Fruit fly (Drosophila melanogaster) whole organism, embryonic: ENCODE measurements around the gene gish.

Experiments used
- BEAF-32 ChIP-seq: fragments of 200-800 bp; sonication (Bioruptor generic); optimal IDR thresholded peaks from 3 replicates; lab custom pipeline; 2017; ENCODE audit warnings: missing biosample characterization, missing genetic modification characterization, mild to moderate bottlenecking, moderate library complexity, missing genetic modification reagents
- CG10565 ChIP-seq: fragments of 200-800 bp; sonication (Bioruptor generic); optimal IDR thresholded peaks from 3 replicates; lab custom pipeline; 2016; ENCODE audit warnings: missing biosample characterization, mild to moderate bottlenecking, missing genetic modification characterization
- CG11085 ChIP-seq: fragments of 200-800 bp; sonication (Bioruptor generic); IDR thresholded peaks from 2 replicates; pipeline ENCODE4 v1.3.6; 2022; ENCODE audit warnings: missing biosample characterization, missing genetic modification characterization
- CG11504 ChIP-seq: fragments of 200-800 bp; sonication (Bioruptor generic); optimal IDR thresholded peaks from 3 replicates; lab custom pipeline; 2019; ENCODE audit warnings: missing biosample characterization, mild to moderate bottlenecking, missing genetic modification characterization, moderate library complexity
- CG12104 ChIP-seq: fragments of 200-800 bp; sonication (Bioruptor generic); optimal IDR thresholded peaks from 3 replicates; lab custom pipeline; 2016; ENCODE audit warnings: missing biosample characterization, missing genetic modification characterization
- CG12391 ChIP-seq: fragments of 200-800 bp; sonication (Bioruptor generic); optimal IDR thresholded peaks from 3 replicates; lab custom pipeline; 2018; ENCODE audit warnings: missing biosample characterization, mild to moderate bottlenecking, missing genetic modification characterization, moderate library complexity
- CG12744 ChIP-seq: fragments of 200-800 bp; sonication (Bioruptor generic); optimal IDR thresholded peaks from 2 replicates; lab custom pipeline; 2016; ENCODE audit warnings: missing biosample characterization, missing genetic modification characterization
- CG15514 ChIP-seq: fragments of 200-800 bp; sonication (Bioruptor generic); optimal IDR thresholded peaks from 3 replicates; lab custom pipeline; 2017; ENCODE audit warnings: missing biosample characterization, missing genetic modification characterization, mild to moderate bottlenecking, moderate library complexity, missing genetic modification reagents
- CG16779 ChIP-seq: fragments of 200-800 bp; sonication (Bioruptor generic); IDR thresholded peaks from 2 replicates; pipeline ENCODE4 v1.3.6; 2022; ENCODE audit warnings: missing biosample characterization, missing genetic modification characterization
- CG3995 ChIP-seq: fragments of 200-800 bp; sonication (Bioruptor generic); optimal IDR thresholded peaks from 3 replicates; lab custom pipeline; 2016; ENCODE audit warnings: missing biosample characterization, missing genetic modification characterization
- CG5953 ChIP-seq: fragments of 200-800 bp; sonication (Bioruptor generic); IDR thresholded peaks from 2 replicates; pipeline ENCODE4 v1.3.6; 2022; ENCODE audit warnings: missing biosample characterization, missing genetic modification characterization
- CG6254 ChIP-seq: fragments of 200-800 bp; sonication (Bioruptor generic); optimal IDR thresholded peaks from 3 replicates; lab custom pipeline; 2017; ENCODE audit warnings: mild to moderate bottlenecking, missing biosample characterization, missing genetic modification reagents, missing genetic modification characterization
- CG6854 ChIP-seq: fragments of 200-800 bp; sonication (Bioruptor generic); optimal IDR thresholded peaks from 3 replicates; lab custom pipeline; 2017; ENCODE audit warnings: missing biosample characterization, mild to moderate bottlenecking, missing genetic modification characterization
- CG7928 ChIP-seq: fragments of 200-800 bp; sonication (Bioruptor generic); optimal IDR thresholded peaks from 2 replicates; lab custom pipeline; 2017; ENCODE audit warnings: missing biosample characterization, mild to moderate bottlenecking, missing genetic modification characterization
- CG7963 ChIP-seq: fragments of 200-800 bp; sonication (Bioruptor generic); IDR thresholded peaks from 3 replicates; pipeline ENCODE4 v1.3.6; 2022; ENCODE audit warnings: missing biosample characterization, missing genetic modification characterization; ENCODE audit not compliant: partially characterized antibody
- CG8290 ChIP-seq, 3 experiments: fragments of 200-800 bp; sonication (Bioruptor generic); optimal IDR thresholded peaks; 2 replicates each; lab custom pipeline; 2016 to 2019; ENCODE audit warnings: missing biosample characterization in 3 of 3, missing genetic modification characterization in 3 of 3, mild to moderate bottlenecking in 2 of 3, moderate library complexity in 1 of 3
- CG9932 ChIP-seq: fragments of 200-800 bp; sonication (Bioruptor generic); IDR thresholded peaks from 2 replicates; pipeline ENCODE4 v1.3.6; 2022; ENCODE audit warnings: missing biosample characterization, missing genetic modification characterization
- D ChIP-seq, 2 experiments: fragments of 200-800 bp in 1 of 2; fragments of >200 bp in 1 of 2; sonication (Bioruptor generic) in 1 of 2; optimal IDR thresholded peaks; 2 replicates in 1 of 2; 3 replicates in 1 of 2; lab custom pipeline; 2017; ENCODE audit warnings: mild to moderate bottlenecking in 1 of 2, missing biosample characterization in 1 of 2, missing genetic modification characterization in 1 of 2, missing genetic modification reagents in 1 of 2
- Dbx ChIP-seq: fragments of 200-800 bp; sonication (Bioruptor generic); IDR thresholded peaks from 3 replicates; pipeline ENCODE4 v1.3.6; 2022; ENCODE audit warnings: missing biosample characterization, missing genetic modification characterization
- Dll ChIP-seq: fragments of 200-800 bp; sonication (Bioruptor generic); IDR thresholded peaks from 4 replicates; pipeline ENCODE4 v1.3.6; 2022; ENCODE audit warnings: missing biosample characterization, missing genetic modification characterization; ENCODE audit not compliant: partially characterized antibody
- Fer2 ChIP-seq: fragments of 200-800 bp; sonication (Bioruptor generic); optimal IDR thresholded peaks from 2 replicates; lab custom pipeline; 2018; ENCODE audit warnings: missing biosample characterization, mild to moderate bottlenecking, missing genetic modification characterization, moderate library complexity
- Jarid2 ChIP-seq: fragments of 200-800 bp; sonication (Bioruptor generic); optimal IDR thresholded peaks from 3 replicates; lab custom pipeline; 2017; ENCODE audit warnings: mild to moderate bottlenecking, missing biosample characterization, missing genetic modification reagents, missing genetic modification characterization
- MTF-1 ChIP-seq: fragments of 200-800 bp; sonication (Bioruptor generic); optimal IDR thresholded peaks from 2 replicates; lab custom pipeline; 2018; ENCODE audit warnings: missing biosample characterization, mild to moderate bottlenecking, missing genetic modification characterization, borderline replicate concordance
- NFAT ChIP-seq: fragments of 200-800 bp; sonication (Bioruptor generic); IDR thresholded peaks from 2 replicates; pipeline ENCODE4 v1.3.6; 2022; ENCODE audit warnings: missing biosample characterization, missing genetic modification characterization
- Oli ChIP-seq: fragments of 200-800 bp; sonication (Bioruptor generic); optimal IDR thresholded peaks from 2 replicates; lab custom pipeline; 2018; ENCODE audit warnings: missing biosample characterization, mild to moderate bottlenecking, missing genetic modification characterization, moderate library complexity
- Tbp ChIP-seq: fragments of >200 bp; optimal IDR thresholded peaks from 2 replicates; lab custom pipeline; 2018; ENCODE audit warnings: missing biosample characterization, missing genetic modification characterization
- YL-1 ChIP-seq: fragments of 200-800 bp; sonication (Bioruptor generic); optimal IDR thresholded peaks from 3 replicates; lab custom pipeline; 2017; ENCODE audit warnings: missing biosample characterization, mild to moderate bottlenecking, missing genetic modification characterization
- ac ChIP-seq: fragments of 200-800 bp; sonication (Bioruptor generic); optimal IDR thresholded peaks from 3 replicates; lab custom pipeline; 2017; ENCODE audit warnings: missing biosample characterization, mild to moderate bottlenecking, missing genetic modification characterization
- aop ChIP-seq: fragments of 200-800 bp; sonication (Bioruptor generic); IDR thresholded peaks from 2 replicates; pipeline ENCODE4 v1.3.6; 2022; ENCODE audit warnings: missing biosample characterization, missing genetic modification characterization
- bowl ChIP-seq: fragments of 200-800 bp; sonication (Bioruptor generic); IDR thresholded peaks from 2 replicates; pipeline ENCODE4 v1.3.6; 2022; ENCODE audit warnings: missing biosample characterization, missing genetic modification characterization
- dan ChIP-seq: fragments of 200-800 bp; sonication (Bioruptor generic); IDR thresholded peaks from 2 replicates; pipeline ENCODE4 v1.3.6; 2022; ENCODE audit warnings: missing biosample characterization, missing genetic modification characterization
- dmrt11E ChIP-seq: fragments of 200-800 bp; sonication (Bioruptor generic); optimal IDR thresholded peaks from 3 replicates; lab custom pipeline; 2018; ENCODE audit warnings: missing biosample characterization, mild to moderate bottlenecking, missing genetic modification characterization, moderate library complexity
- esg ChIP-seq: fragments of 200-800 bp; sonication (Bioruptor generic); conservative IDR thresholded peaks from 2 replicates; pipeline ENCODE4 v1.3.6; 2022; ENCODE audit warnings: missing biosample characterization, missing genetic modification characterization
- gcm2 ChIP-seq: fragments of 200-800 bp; sonication (Bioruptor generic); optimal IDR thresholded peaks from 2 replicates; lab custom pipeline; 2016; ENCODE audit warnings: missing biosample characterization, missing genetic modification characterization
- grn ChIP-seq: fragments of 200-800 bp; sonication (Bioruptor generic); optimal IDR thresholded peaks from 3 replicates; lab custom pipeline; 2017; ENCODE audit warnings: missing biosample characterization, missing genetic modification characterization
- lola ChIP-seq, 3 experiments: fragments of >200 bp in 2 of 3; fragments of 200-800 bp in 1 of 3; sonication (Bioruptor generic) in 1 of 3; optimal IDR thresholded peaks; 2 replicates each; lab custom pipeline; 2017 to 2019; ENCODE audit warnings: missing biosample characterization in 3 of 3, missing genetic modification characterization in 3 of 3, mild to moderate bottlenecking in 1 of 3, moderate library complexity in 1 of 3
- lov ChIP-seq, 2 experiments: fragments of 200-800 bp in 1 of 2; fragments of >200 bp in 1 of 2; sonication (Bioruptor generic) in 1 of 2; IDR thresholded peaks in 1 of 2; optimal IDR thresholded peaks in 1 of 2; 2 replicates in 1 of 2; 3 replicates in 1 of 2; pipeline versions ENCODE4 v1.3.6 to Lab custom; 2017 to 2022; ENCODE audit warnings: missing biosample characterization in 1 of 2, missing genetic modification characterization in 1 of 2
- nau ChIP-seq: fragments of 200-800 bp; sonication (Bioruptor generic); optimal IDR thresholded peaks from 3 replicates; lab custom pipeline; 2017; ENCODE audit warnings: missing biosample characterization, mild to moderate bottlenecking, missing genetic modification characterization, missing genetic modification reagents
- nom ChIP-seq: fragments of 200-800 bp; sonication (Bioruptor generic); optimal IDR thresholded peaks from 2 replicates; lab custom pipeline; 2017; ENCODE audit warnings: missing biosample characterization, missing genetic modification characterization, mild to moderate bottlenecking, moderate library complexity, missing genetic modification reagents
- prd ChIP-seq, 3 experiments: fragments of >200 bp in 2 of 3; fragments of 200-800 bp in 1 of 3; sonication (Bioruptor generic) in 1 of 3; optimal IDR thresholded peaks in 2 of 3; IDR thresholded peaks in 1 of 3; 2 replicates in 2 of 3; 3 replicates in 1 of 3; pipeline versions ENCODE4 v1.3.6 to Lab custom; 2017 to 2022; ENCODE audit warnings: missing biosample characterization in 1 of 3, missing genetic modification characterization in 1 of 3
- scrt ChIP-seq: fragments of 200-800 bp; sonication (Bioruptor generic); optimal IDR thresholded peaks from 2 replicates; lab custom pipeline; 2018; ENCODE audit warnings: missing biosample characterization, mild to moderate bottlenecking, missing genetic modification characterization, moderate library complexity
- shn ChIP-seq: fragments of 200-800 bp; sonication (Bioruptor generic); optimal IDR thresholded peaks from 3 replicates; lab custom pipeline; 2016; ENCODE audit warnings: missing biosample characterization, missing genetic modification characterization
- slp2 ChIP-seq: fragments of 200-800 bp; sonication (Bioruptor generic); optimal IDR thresholded peaks from 2 replicates; lab custom pipeline; 2016; ENCODE audit warnings: missing biosample characterization, missing genetic modification characterization
- stc ChIP-seq: fragments of 200-800 bp; sonication (Bioruptor generic); IDR thresholded peaks from 2 replicates; pipeline ENCODE4 v1.3.6; 2022; ENCODE audit warnings: missing biosample characterization, missing genetic modification characterization
- tgo ChIP-seq: fragments of 200-800 bp; sonication (Bioruptor generic); IDR thresholded peaks from 3 replicates; pipeline ENCODE4 v1.3.6; 2022; ENCODE audit warnings: missing biosample characterization, missing genetic modification characterization
- trh ChIP-seq: fragments of 200-800 bp; sonication (Bioruptor generic); optimal IDR thresholded peaks from 2 replicates; lab custom pipeline; 2016; ENCODE audit warnings: missing biosample characterization, missing genetic modification characterization

Gene gish

dm6 chr3R:16235941-16236712 lies 36.1 kb upstream of the gish start (continued):
- TF ChIP-seq ac (GFP tag; lab: Kevin White, UChicago) (peak; percentile 79), Dll (no peak), prd (optimal IDR thresholded peaks at IDR 0.05; lab: Kevin White, UChicago) (no peak), prd (GFP tag; IDR thresholded peaks at IDR 0.05; lab: Robert Waterston, UW) (no peak), CG8290 (GFP tag; optimal IDR thresholded peaks at IDR 0.05; lab: Kevin White, UChicago) (peak; percentile 57), CG8290 (tag; optimal IDR thresholded peaks at IDR 0.05; lab: Kevin White, UChicago) (peak; percentile 13 to 98), slp2 (peak; percentile 76), NFAT (GFP tag; lab: Robert Waterston, UW) (no peak), CG7963 (no peak), D (optimal IDR thresholded peaks at IDR 0.05; lab: Kevin White, UChicago) (no peak), D (GFP tag; optimal IDR thresholded peaks at IDR 0.05; lab: Kevin White, UChicago) (peak; percentile 96), CG6254 (GFP tag; lab: Kevin White, UChicago) (peak; percentile 86), Dbx (GFP tag; lab: Robert Waterston, UW) (no peak), CG16779 (GFP tag; lab: Robert Waterston, UW) (no peak), shn (GFP tag; lab: Kevin White, UChicago) (peak; percentile 53), YL-1 (GFP tag; lab: Kevin White, UChicago) (peak; percentile 97), dmrt11E (tag; lab: Kevin White, UChicago) (peak; percentile 95), MTF-1 (peak; percentile 22), lola (GFP tag; optimal IDR thresholded peaks at IDR 0.05; lab: Kevin White, UChicago) (peak in 1 of 3 experiments; percentile 98), Tbp (GFP tag; lab: Kevin White, UChicago) (no peak), CG5953 (no peak), CG12391 (tag; lab: Kevin White, UChicago) (peak; percentile 96), nau (GFP tag; lab: Kevin White, UChicago) (no peak), Oli (tag; lab: Kevin White, UChicago) (peak; percentile 97), CG10565 (GFP tag; lab: Kevin White, UChicago) (peak; percentile 37), CG12104 (GFP tag; lab: Kevin White, UChicago) (peak; percentile 79), bowl (GFP tag; lab: Robert Waterston, UW) (no peak), Jarid2 (GFP tag; lab: Kevin White, UChicago) (peak; percentile 64), CG3995 (peak; percentile 39), esg (no peak), BEAF-32 (GFP tag; lab: Kevin White, UChicago) (no peak), CG7928 (GFP tag; lab: Kevin White, UChicago) (peak; percentile 41), CG11504 (tag; lab: Kevin White, UChicago) (peak; percentile 94), lov (optimal IDR thresholded peaks at IDR 0.05; lab: Kevin White, UChicago) (no peak), lov (GFP tag; IDR thresholded peaks at IDR 0.05; lab: Robert Waterston, UW) (no peak), scrt (peak; percentile 75), aop (GFP tag; lab: Robert Waterston, UW) (no peak), trh (GFP tag; lab: Kevin White, UChicago) (peak; percentile 48), dan (GFP tag; lab: Robert Waterston, UW) (no peak), stc (GFP tag; lab: Robert Waterston, UW) (no peak), tgo (no peak), CG15514 (GFP tag; lab: Kevin White, UChicago) (peak; percentile 47), CG9932 (GFP tag; lab: Robert Waterston, UW) (no peak), gcm2 (GFP tag; lab: Kevin White, UChicago) (peak; percentile 31), Fer2 (peak; percentile 75), grn (GFP tag; lab: Kevin White, UChicago) (no peak), CG11085 (no peak), nom (GFP tag; lab: Kevin White, UChicago) (peak; percentile 63), CG12744 (no peak), CG6854 (GFP tag; lab: Kevin White, UChicago) (peak; percentile 93)
